Worm (Caenorhabditis elegans) whole organism, mixed stage, embryonic: ENCODE results near the gene clc-6.

Experiments
- M03D4.4 ChIP-seq: sonication (generic microtip); optimal IDR thresholded peaks from 2 replicates; lab custom pipeline; 2017; ENCODE audit warnings: mild to moderate bottlenecking, missing genetic modification characterization, missing compliant biosample characterization
- blmp-1 ChIP-seq: fragments of 150-350 bp; optimal IDR thresholded peaks from 2 replicates; lab custom pipeline; 2014; ENCODE audit warnings: missing biosample characterization, missing genetic modification characterization
- ceh-39 ChIP-seq: fragments of 150-350 bp; optimal IDR thresholded peaks from 2 replicates; lab custom pipeline; 2014; ENCODE audit warnings: missing biosample characterization, missing genetic modification characterization
- ceh-43 ChIP-seq: fragments of 200-800 bp; sonication (Bioruptor generic); optimal IDR thresholded peaks from 2 replicates; lab custom pipeline; 2018; ENCODE audit warnings: mild to moderate bottlenecking, missing genetic modification characterization, moderate library complexity, missing compliant biosample characterization
- ces-1 ChIP-seq: fragments of 150-350 bp; optimal IDR thresholded peaks from 2 replicates; lab custom pipeline; 2014; ENCODE audit warnings: missing biosample characterization, missing genetic modification reagents, missing genetic modification characterization
- cnd-1 ChIP-seq: fragments of 200-800 bp; sonication (Bioruptor generic); optimal IDR thresholded peaks from 2 replicates; lab custom pipeline; 2018; ENCODE audit warnings: mild to moderate bottlenecking, missing genetic modification characterization, missing compliant biosample characterization
- drap-1 ChIP-seq: fragments of 200-800 bp; sonication (Bioruptor generic); optimal IDR thresholded peaks from 3 replicates; lab custom pipeline; 2018; ENCODE audit warnings: mild to moderate bottlenecking, missing genetic modification characterization, missing compliant biosample characterization
- elt-3 ChIP-seq: fragments of 150-350 bp; optimal IDR thresholded peaks from 2 replicates; lab custom pipeline; 2014; ENCODE audit warnings: missing biosample characterization, missing genetic modification characterization
- flh-1 ChIP-seq: fragments of 200-800 bp; sonication (Bioruptor generic); optimal IDR thresholded peaks from 2 replicates; lab custom pipeline; 2018; ENCODE audit warnings: mild to moderate bottlenecking, missing genetic modification characterization, moderate library complexity, missing compliant biosample characterization
- ham-2 ChIP-seq: fragments of 200-800 bp; sonication (Bioruptor generic); optimal IDR thresholded peaks from 2 replicates; lab custom pipeline; 2018; ENCODE audit warnings: mild to moderate bottlenecking, missing genetic modification characterization, missing compliant biosample characterization
- hlh-1 ChIP-seq: fragments of 150-350 bp; optimal IDR thresholded peaks from 2 replicates; lab custom pipeline; 2014; ENCODE audit warnings: missing biosample characterization, missing genetic modification reagents, missing genetic modification characterization
- lin-32 ChIP-seq: fragments of 200-800 bp; sonication (Bioruptor generic); optimal IDR thresholded peaks from 2 replicates; lab custom pipeline; 2018; ENCODE audit warnings: mild to moderate bottlenecking, missing genetic modification characterization, missing compliant biosample characterization
- lsy-2 ChIP-seq: fragments of 150-350 bp; optimal IDR thresholded peaks from 2 replicates; lab custom pipeline; 2014; ENCODE audit warnings: missing biosample characterization, missing genetic modification characterization
- mab-5 ChIP-seq: fragments of 150-350 bp; optimal IDR thresholded peaks from 2 replicates; lab custom pipeline; 2014; ENCODE audit warnings: missing biosample characterization, missing genetic modification characterization
- mep-1 ChIP-seq: fragments of 150-350 bp; optimal IDR thresholded peaks from 2 replicates; lab custom pipeline; 2017; ENCODE audit warnings: missing biosample characterization, missing genetic modification reagents, missing genetic modification characterization, inconsistent platforms
- mls-2 ChIP-seq: sonication (generic microtip); optimal IDR thresholded peaks from 2 replicates; lab custom pipeline; 2016; ENCODE audit warnings: mild to moderate bottlenecking, missing genetic modification characterization, moderate library complexity, missing compliant biosample characterization
- nhr-12 ChIP-seq: fragments of 150-350 bp; optimal IDR thresholded peaks from 2 replicates; lab custom pipeline; 2014; ENCODE audit warnings: missing biosample characterization, missing genetic modification characterization
- nhr-2 ChIP-seq: fragments of 150-350 bp; optimal IDR thresholded peaks from 2 replicates; lab custom pipeline; 2014; ENCODE audit warnings: missing biosample characterization, missing genetic modification characterization
- nhr-237 ChIP-seq: fragments of 150-350 bp; optimal IDR thresholded peaks from 2 replicates; lab custom pipeline; 2014; ENCODE audit warnings: missing biosample characterization, missing genetic modification characterization
- nhr-28 ChIP-seq: fragments of 150-350 bp; optimal IDR thresholded peaks from 2 replicates; lab custom pipeline; 2014; ENCODE audit warnings: missing biosample characterization, missing genetic modification characterization
- pha-4 ChIP-seq: fragments of 150-350 bp; optimal IDR thresholded peaks from 2 replicates; lab custom pipeline; 2018; ENCODE audit warnings: missing biosample characterization, missing genetic modification reagents, missing genetic modification characterization
- sem-2 ChIP-seq: fragments of 200-800 bp; sonication (Bioruptor generic); optimal IDR thresholded peaks from 2 replicates; lab custom pipeline; 2018; ENCODE audit warnings: mild to moderate bottlenecking, missing genetic modification characterization, missing compliant biosample characterization
- sptf-1 ChIP-seq: sonication (generic microtip); optimal IDR thresholded peaks from 2 replicates; lab custom pipeline; 2017; ENCODE audit warnings: mild to moderate bottlenecking, missing genetic modification characterization, moderate library complexity, missing compliant biosample characterization
- tbx-8 ChIP-seq: fragments of 200-800 bp; sonication (Bioruptor generic); optimal IDR thresholded peaks from 2 replicates; lab custom pipeline; 2018; ENCODE audit warnings: mild to moderate bottlenecking, missing genetic modification characterization, moderate library complexity, missing compliant biosample characterization
- unc-120 ChIP-seq: sonication (generic microtip); optimal IDR thresholded peaks from 2 replicates; lab custom pipeline; 2017; ENCODE audit warnings: missing genetic modification characterization, missing compliant biosample characterization; ENCODE audit not compliant: poor library complexity, severe bottlenecking
- unc-62 ChIP-seq: fragments of 150-350 bp; optimal IDR thresholded peaks from 2 replicates; lab custom pipeline; 2014; ENCODE audit warnings: missing biosample characterization, missing genetic modification reagents, missing genetic modification characterization
- zip-8 ChIP-seq: fragments of 150-350 bp; optimal IDR thresholded peaks from 2 replicates; lab custom pipeline; 2014; ENCODE audit warnings: missing biosample characterization, missing genetic modification characterization
- ztf-11 ChIP-seq: fragments of 150-350 bp; optimal IDR thresholded peaks from 2 replicates; lab custom pipeline; 2014; ENCODE audit warnings: missing biosample characterization, missing genetic modification characterization

Gene clc-6

ce11 chrV:11200316-11200715, 4.3 kb upstream of the clc-6 start, which contains the start of gene K10D6.3:
Gene K10D6.3, plus strand, starts transcription at chrV:11200616.
- TF ChIP-seq ztf-11 = no peak
- TF ChIP-seq lsy-2 = no peak
- TF ChIP-seq nhr-28 = no peak
- TF ChIP-seq ceh-39 = no peak
- no peak for TF ChIP-seq ces-1

ce11 chrV:11199497-11199896, 3.5 kb upstream of the clc-6 start:
- TF ChIP-seq nhr-2 (no peak), hlh-1 (tag; lab: Kevin White, UChicago) (no peak), cnd-1 (tag; lab: Kevin White, UChicago) (no peak), elt-3 (tag; lab: Kevin White, UChicago) (no peak)

ce11 chrV:11198094-11198493, 2.1 kb upstream of the clc-6 start:
- TF ChIP-seq flh-1 (GFP tag; lab: Kevin White, UChicago) = no peak
- TF ChIP-seq blmp-1 (tag; lab: Kevin White, UChicago) = peak; percentile 55

- TF ChIP-seq nhr-2 (no peak), nhr-28 (no peak), ceh-43 (GFP tag; lab: Kevin White, UChicago) (no peak), elt-3 (tag; lab: Kevin White, UChicago) (no peak), ceh-39 (no peak), drap-1 (no peak), nhr-12 (no peak), mab-5 (tag; lab: Kevin White, UChicago) (no peak), ces-1 (no peak), sptf-1 (tag; lab: Kevin White, UChicago) (no peak), lin-32 (GFP tag; lab: Kevin White, UChicago) (no peak), flh-1 (GFP tag; lab: Kevin White, UChicago) (no peak), lsy-2 (no peak), mep-1 (tag; lab: Kevin White, UChicago) (no peak), hlh-1 (tag; lab: Kevin White, UChicago) (no peak)
These were observed 736 bp upstream of the clc-6 start for ce11 chrV:11196631-11197258.

- TF ChIP-seq nhr-237 (tag; lab: Kevin White, UChicago) (no peak), M03D4.4 (tag; lab: Kevin White, UChicago) (no peak), pha-4 (tag; lab: Kevin White, UChicago) (no peak), unc-120 (tag; lab: Kevin White, UChicago) (no peak)
These were observed 5.0 kb downstream of the clc-6 start, which contains the start of gene lgc-49 for ce11 chrV:11190983-11191382. Gene lgc-49, plus strand, starts transcription at chrV:11191283.

- TF ChIP-seq unc-62 (GFP tag; lab: Kevin White, UChicago) (no peak), blmp-1 (tag; lab: Kevin White, UChicago) (no peak), sptf-1 (tag; lab: Kevin White, UChicago) (no peak), nhr-2 (no peak), mls-2 (tag; lab: Kevin White, UChicago) (no peak), mep-1 (tag; lab: Kevin White, UChicago) (no peak), ceh-39 (no peak), tbx-8 (GFP tag; lab: Kevin White, UChicago) (no peak), ztf-11 (no peak), lin-32 (GFP tag; lab: Kevin White, UChicago) (no peak), zip-8 (tag; lab: Kevin White, UChicago) (no peak), ham-2 (no peak), nhr-28 (no peak)
These were observed 13.1 kb downstream of the clc-6 start, which contains the start of gene cnc-10 for ce11 chrV:11182925-11183324. Gene cnc-10, plus strand, starts transcription at chrV:11183225.

- TF ChIP-seq nhr-237 (tag; lab: Kevin White, UChicago) = no peak
- no peak for TF ChIP-seq lin-32 (GFP tag; lab: Kevin White, UChicago)
- TF ChIP-seq cnd-1 (tag; lab: Kevin White, UChicago) = no peak
- no peak for TF ChIP-seq ceh-43 (GFP tag; lab: Kevin White, UChicago)
- no peak for TF ChIP-seq lsy-2
- TF ChIP-seq ham-2 = no peak
- TF ChIP-seq mls-2 (tag; lab: Kevin White, UChicago) = no peak
- no peak for TF ChIP-seq sem-2
- no peak for TF ChIP-seq ztf-11
- TF ChIP-seq mab-5 (tag; lab: Kevin White, UChicago) = no peak
- TF ChIP-seq ceh-39 = no peak
These were observed 15.1 kb downstream of the clc-6 start for ce11 chrV:11180951-11181350.
